Worm (Caenorhabditis elegans) whole organism, L3 larva: ENCODE results near the gene nhr-100.
"Not testable (repeated sequence)": the region's sequence is repeated elsewhere in the genome, so short reads cannot be mapped to it uniquely, and the experiment has no call there.

Experiments
- ZK546.5 ChIP-seq: sonication (generic microtip); optimal IDR thresholded peaks from 2 replicates; lab custom pipeline; 2017; ENCODE audit warnings: missing biosample characterization, missing genetic modification characterization
- aly-2 ChIP-seq: fragments of 150-350 bp; optimal IDR thresholded peaks from 2 replicates; lab custom pipeline; 2014; ENCODE audit warnings: missing biosample characterization, missing genetic modification characterization
- ama-1 ChIP-seq: fragments of 150-350 bp; optimal IDR thresholded peaks from 2 replicates; lab custom pipeline; 2018
- ceh-16 ChIP-seq: sonication (generic microtip); optimal IDR thresholded peaks from 2 replicates; lab custom pipeline; 2017; ENCODE audit warnings: missing biosample characterization, missing genetic modification characterization
- ceh-9 ChIP-seq: sonication (generic microtip); optimal IDR thresholded peaks from 2 replicates; lab custom pipeline; 2018; ENCODE audit warnings: missing biosample characterization, missing genetic modification characterization
- daf-12 ChIP-seq: fragments of 150-350 bp; optimal IDR thresholded peaks from 2 replicates; lab custom pipeline; 2014; ENCODE audit warnings: missing biosample characterization, missing genetic modification reagents, missing genetic modification characterization
- egl-5 ChIP-seq: fragments of 150-350 bp; optimal IDR thresholded peaks from 2 replicates; lab custom pipeline; 2017; ENCODE audit warnings: missing biosample characterization, missing genetic modification reagents, missing genetic modification characterization, inconsistent platforms
- elt-2 ChIP-seq: sonication (generic microtip); optimal IDR thresholded peaks from 2 replicates; lab custom pipeline; 2016; ENCODE audit warnings: missing genetic modification reagents, mild to moderate bottlenecking, missing genetic modification characterization, missing compliant biosample characterization
- eor-1 ChIP-seq, 2 experiments: fragments of 150-350 bp; optimal IDR thresholded peaks; 2 replicates each; lab custom pipeline; 2014 to 2018; ENCODE audit warnings: missing biosample characterization in 2 of 2, missing genetic modification characterization in 2 of 2
- fkh-10 ChIP-seq: sonication (generic microtip); optimal IDR thresholded peaks from 2 replicates; lab custom pipeline; 2017; ENCODE audit warnings: missing biosample characterization, missing genetic modification reagents, missing genetic modification characterization
- fos-1 ChIP-seq: fragments of 150-350 bp; optimal IDR thresholded peaks from 2 replicates; lab custom pipeline; 2014; ENCODE audit warnings: missing biosample characterization, missing genetic modification characterization
- jun-1 ChIP-seq: fragments of 150-350 bp; optimal IDR thresholded peaks from 2 replicates; lab custom pipeline; 2014; ENCODE audit warnings: missing biosample characterization, missing genetic modification reagents, missing genetic modification characterization
- lin-15B ChIP-seq: fragments of 150-350 bp; optimal IDR thresholded peaks from 2 replicates; lab custom pipeline; 2014; ENCODE audit warnings: missing biosample characterization, missing genetic modification characterization
- lin-39 ChIP-seq: fragments of 150-350 bp; optimal IDR thresholded peaks from 2 replicates; lab custom pipeline; 2018; ENCODE audit warnings: missing biosample characterization, missing genetic modification reagents, missing genetic modification characterization
- mdl-1 ChIP-seq: fragments of 150-350 bp; optimal IDR thresholded peaks from 2 replicates; lab custom pipeline; 2014; ENCODE audit warnings: missing biosample characterization, missing genetic modification characterization
- nfya-1 ChIP-seq: sonication (generic microtip); optimal IDR thresholded peaks from 2 replicates; lab custom pipeline; 2017; ENCODE audit warnings: missing genetic modification characterization, mild to moderate bottlenecking, missing compliant biosample characterization, antibody characterized with exemption, moderate library complexity; ENCODE audit not compliant: insufficient read depth
- nhr-11 ChIP-seq: fragments of 150-350 bp; optimal IDR thresholded peaks from 2 replicates; lab custom pipeline; 2014; ENCODE audit warnings: missing biosample characterization, missing genetic modification characterization
- nhr-23 ChIP-seq: fragments of 150-350 bp; optimal IDR thresholded peaks from 2 replicates; lab custom pipeline; 2014; ENCODE audit warnings: missing biosample characterization, missing genetic modification reagents, missing genetic modification characterization
- nhr-25 ChIP-seq: sonication (generic microtip); optimal IDR thresholded peaks from 2 replicates; lab custom pipeline; 2017; ENCODE audit warnings: missing biosample characterization, missing genetic modification characterization
- nhr-28 ChIP-seq: fragments of 150-350 bp; optimal IDR thresholded peaks from 2 replicates; lab custom pipeline; 2014; ENCODE audit warnings: missing biosample characterization, missing genetic modification characterization
- nhr-43 ChIP-seq: sonication (generic microtip); optimal IDR thresholded peaks from 2 replicates; lab custom pipeline; 2016; ENCODE audit warnings: mild to moderate bottlenecking, missing genetic modification characterization, missing compliant biosample characterization; ENCODE audit not compliant: poor library complexity, severe bottlenecking
- nhr-76 ChIP-seq: fragments of 150-350 bp; sonication (generic microtip); optimal IDR thresholded peaks from 5 replicates; lab custom pipeline; 2014; ENCODE audit warnings: missing biosample characterization, missing genetic modification characterization
- pqm-1 ChIP-seq: fragments of 150-350 bp; optimal IDR thresholded peaks from 2 replicates; lab custom pipeline; 2017; ENCODE audit warnings: missing biosample characterization, missing genetic modification characterization, inconsistent platforms
- skn-1 ChIP-seq: fragments of 150-350 bp; optimal IDR thresholded peaks from 2 replicates; lab custom pipeline; 2014; ENCODE audit warnings: missing biosample characterization, missing genetic modification characterization
- snpc-4 ChIP-seq: fragments of 150-350 bp; optimal IDR thresholded peaks from 2 replicates; lab custom pipeline; 2014; ENCODE audit warnings: missing biosample characterization, missing genetic modification characterization
- tbx-2 ChIP-seq: sonication (generic microtip); optimal IDR thresholded peaks from 2 replicates; lab custom pipeline; 2016; ENCODE audit warnings: mild to moderate bottlenecking, missing genetic modification characterization, missing compliant biosample characterization
- unc-39 ChIP-seq: sonication (generic microtip); optimal IDR thresholded peaks from 4 replicates; lab custom pipeline; 2017; ENCODE audit warnings: missing biosample characterization, missing genetic modification characterization
- zag-1 ChIP-seq: fragments of 150-350 bp; optimal IDR thresholded peaks from 2 replicates; lab custom pipeline; 2014; ENCODE audit warnings: missing biosample characterization, missing genetic modification characterization
- ztf-4 ChIP-seq: fragments of 150-350 bp; optimal IDR thresholded peaks from 2 replicates; lab custom pipeline; 2014; ENCODE audit warnings: missing biosample characterization, missing genetic modification characterization

Gene nhr-100

ce11 chrIV:9766250-9766649 lies 37.8 kb downstream of the nhr-100 start, which contains the start of gene ssp-36:
Gene ssp-36, minus strand, starts transcription at chrIV:9766350.
- no peak for TF ChIP-seq nhr-11
- TF ChIP-seq ceh-9 (tag; lab: Kevin White, UChicago): no peak
- no peak for TF ChIP-seq nhr-25 (tag; lab: Kevin White, UChicago)
- no peak for TF ChIP-seq fos-1 (tag; lab: Kevin White, UChicago)
- TF ChIP-seq jun-1 (tag; lab: Kevin White, UChicago): no peak
- TF ChIP-seq, all 47 proteins: peak for 0

DNA sequence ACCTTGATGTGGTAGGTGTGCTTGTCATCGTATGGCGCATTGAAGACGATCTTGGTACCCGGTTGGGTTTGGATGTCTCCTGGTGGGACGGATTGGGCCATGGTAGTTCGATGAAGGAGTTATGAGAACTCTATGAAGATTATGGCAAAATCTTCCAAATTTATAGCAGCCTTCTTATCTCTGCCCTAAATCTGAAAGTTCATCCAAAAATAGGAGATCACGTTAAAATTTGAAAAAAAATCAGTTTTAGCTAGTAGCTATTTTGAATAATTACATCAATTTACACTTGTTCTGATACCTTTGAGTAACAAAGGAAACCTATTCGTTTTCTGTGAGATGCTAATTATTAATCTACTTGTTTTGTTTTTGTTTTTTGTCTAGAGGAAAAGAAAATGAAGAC lies 38.6 kb downstream of the nhr-100 start, which contains the start of gene msp-79:
Gene msp-79 (minus strand): TSS at position 101 of the 400 bp plus-strand sequence.
- not testable (repeated sequence) for TF ChIP-seq ama-1 (lab: Kevin White, UChicago); eor-1 (tag; optimal IDR thresholded peaks at IDR 0.05; lab: Kevin White, UChicago); snpc-4 (tag; lab: Kevin White, UChicago)

- TF ChIP-seq nhr-43; daf-12 (tag; lab: Kevin White, UChicago); zag-1 (tag; lab: Kevin White, UChicago): not testable (repeated sequence)
- TF ChIP-seq, all 47 proteins: peak for 0; not testable (repeated sequence) for 47
Observed at ce11 chrIV:9769746-9770145, 41.3 kb downstream of the nhr-100 start, which contains the start of gene msp-78. Gene msp-78, plus strand, starts transcription at chrIV:9770046.

DNA sequence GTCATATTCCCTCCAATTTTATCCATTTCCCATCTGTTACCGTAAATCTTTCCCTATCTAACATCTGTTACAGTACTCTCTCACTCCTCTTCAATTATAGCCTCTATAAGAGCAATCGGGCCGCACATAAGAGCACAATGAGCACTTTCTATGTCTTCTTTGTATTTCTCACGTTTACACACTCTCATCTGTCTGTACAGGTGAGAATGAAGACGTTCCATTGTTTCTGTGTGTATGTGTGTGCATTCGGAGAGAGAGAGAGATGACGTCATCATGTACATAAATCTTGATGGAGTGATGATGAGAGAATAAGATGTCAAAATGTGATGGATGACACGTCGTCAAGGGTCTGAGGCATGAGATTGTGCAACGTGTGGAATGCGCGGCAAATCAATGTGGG lies 42.3 kb downstream of the nhr-100 start:
- no peak for TF ChIP-seq ceh-16 (tag; lab: Kevin White, UChicago)
- TF ChIP-seq nhr-28 (tag; lab: Kevin White, UChicago): no peak
- no peak for TF ChIP-seq skn-1 (tag; lab: Kevin White, UChicago)
- TF ChIP-seq ceh-9 (tag; lab: Kevin White, UChicago): no peak
- no peak for TF ChIP-seq ztf-4 (tag; lab: Kevin White, UChicago)

ce11 chrIV:9772096-9772720 lies 43.7 kb downstream of the nhr-100 start, which contains the start of gene cav-1:
Gene cav-1, plus strand, starts transcription at chrIV:9772510.
- no peak for TF ChIP-seq nfya-1 (tag; lab: Kevin White, UChicago)
- TF ChIP-seq eor-1 (tag; optimal IDR thresholded peaks at IDR 0.05; lab: Kevin White, UChicago): no peak
- no peak for TF ChIP-seq nhr-76 (tag; lab: Kevin White, UChicago)
- TF ChIP-seq mdl-1 (tag; lab: Kevin White, UChicago): no peak
- TF ChIP-seq ZK546.5 (tag; lab: Kevin White, UChicago): no peak
- TF ChIP-seq unc-39: no peak
- TF ChIP-seq, all 47 proteins: peak for 0

- no peak for TF ChIP-seq ceh-16 (tag; lab: Kevin White, UChicago)
- no peak for TF ChIP-seq ama-1 (lab: Kevin White, UChicago)
- TF ChIP-seq egl-5 (tag; lab: Kevin White, UChicago): no peak
- TF ChIP-seq nhr-23 (tag; lab: Kevin White, UChicago): no peak
- no peak for TF ChIP-seq lin-15B (tag; lab: Kevin White, UChicago)
- TF ChIP-seq, all 47 proteins: peak for 0
Observed at ce11 chrIV:9773441-9773840, 45.0 kb downstream of the nhr-100 start.

DNA sequence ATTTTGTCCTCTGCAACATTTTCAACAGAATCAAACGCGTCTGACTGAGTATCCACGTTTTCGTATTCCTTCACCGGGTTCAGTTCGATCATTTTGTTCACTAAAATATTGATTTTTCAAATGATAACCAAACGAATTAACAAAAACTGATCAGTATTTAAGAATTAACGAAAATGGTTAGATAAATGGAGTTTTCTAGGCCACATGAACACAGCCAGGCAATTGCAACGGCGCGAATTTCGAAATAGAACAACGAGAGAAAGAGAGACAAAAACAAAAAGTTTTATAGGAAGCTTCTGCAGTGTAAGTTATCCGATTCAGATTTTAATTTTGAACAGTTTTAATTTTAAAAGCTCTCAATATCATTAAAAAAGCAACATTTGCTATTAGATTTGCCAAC lies 49.1 kb downstream of the nhr-100 start, which contains the start of gene sna-2:
Gene sna-2 (minus strand): TSS at position 100 of the 400 bp plus-strand sequence.
- TF ChIP-seq nhr-25 (tag; lab: Kevin White, UChicago) (peak; percentile 49), lin-15B (tag; lab: Kevin White, UChicago) (peak; percentile 34), eor-1 (tag; optimal IDR thresholded peaks at IDR 0.05; lab: Kevin White, UChicago) (no peak), nfya-1 (tag; lab: Kevin White, UChicago) (peak; percentile 56), lin-39 (tag; lab: Kevin White, UChicago) (peak; percentile 36), ztf-4 (tag; lab: Kevin White, UChicago) (no peak), pqm-1 (no peak), egl-5 (tag; lab: Kevin White, UChicago) (peak; percentile 85), tbx-2 (tag; lab: Kevin White, UChicago) (no peak), fkh-10 (GFP tag; lab: Kevin White, UChicago) (no peak), aly-2 (tag; lab: Kevin White, UChicago) (no peak), elt-2 (tag; lab: Kevin White, UChicago) (no peak)
